Worm (Caenorhabditis elegans): ENCODE results near the gene Y70G10A.4.
"Not testable (repeated sequence)": the region's sequence is repeated elsewhere in the genome, so short reads cannot be mapped to it uniquely, and the experiment has no call there.

DNA sequence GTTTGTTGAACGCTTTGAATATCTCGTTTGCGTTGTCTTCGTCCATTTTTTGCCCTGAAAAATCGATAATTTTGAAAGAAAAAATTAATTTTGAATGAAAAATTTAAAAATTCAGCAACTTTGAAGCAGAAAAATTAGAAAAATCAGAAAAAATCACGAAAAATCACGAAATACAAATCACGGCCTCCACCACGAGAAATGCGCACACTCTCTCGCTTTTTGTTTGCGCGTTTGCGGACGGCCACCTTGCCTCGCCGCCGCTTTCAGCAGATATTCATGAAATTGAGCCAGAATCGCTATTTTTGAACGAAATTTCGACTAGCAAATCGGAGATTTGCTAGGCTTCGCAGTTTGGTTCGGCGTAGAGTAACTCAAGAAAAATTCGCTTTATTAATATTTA is 44.9 kb downstream of the Y70G10A.4 start, which contains the start of gene inpp-4B:
- TF ChIP-seq elt-1 (tag; optimal IDR thresholded peaks at IDR 0.05; ENCODE audit: borderline replicate concordance, insufficient read depth); bed-3 (GFP tag; optimal IDR thresholded peaks at IDR 0.05); ceh-39 (tag; optimal IDR thresholded peaks at IDR 0.05); nhr-237 (tag; optimal IDR thresholded peaks at IDR 0.05); elt-3 (tag; optimal IDR thresholded peaks at IDR 0.05); unc-39 (tag; optimal IDR thresholded peaks at IDR 0.05): not testable (repeated sequence)

Data from whole organism, mixed stage, embryonic.